Worm (Caenorhabditis elegans) whole organism, L1 larva: ENCODE data around the gene R05D8.9.
A peak's percentile ranks its signal among the peaks of the same experiment; 100 is the strongest.

Experiments
- C16A3.4 ChIP-seq: fragments of 150-350 bp; optimal IDR thresholded peaks from 2 replicates; lab custom pipeline; 2014; ENCODE audit warnings: missing biosample characterization, missing genetic modification characterization
- F16B12.6 ChIP-seq: fragments of 150-350 bp; optimal IDR thresholded peaks from 2 replicates; lab custom pipeline; 2014; ENCODE audit warnings: missing biosample characterization, missing genetic modification characterization
- Y116A8C.19 ChIP-seq: sonication (generic microtip); optimal IDR thresholded peaks from 2 replicates; lab custom pipeline; 2016; ENCODE audit warnings: missing compliant biosample characterization, missing genetic modification characterization, borderline replicate concordance
- aly-2 ChIP-seq: fragments of 150-350 bp; optimal IDR thresholded peaks from 2 replicates; lab custom pipeline; 2014; ENCODE audit warnings: missing biosample characterization, missing genetic modification characterization
- ceh-63 ChIP-seq: fragments of 200-800 bp; sonication (Bioruptor generic); optimal IDR thresholded peaks from 2 replicates; lab custom pipeline; 2018; ENCODE audit warnings: mild to moderate bottlenecking, missing genetic modification characterization, missing compliant biosample characterization
- ceh-8 ChIP-seq: fragments of 200-800 bp; sonication (Bioruptor generic); optimal IDR thresholded peaks from 2 replicates; lab custom pipeline; 2018; ENCODE audit warnings: mild to moderate bottlenecking, missing genetic modification characterization, moderate library complexity, missing compliant biosample characterization
- ceh-82 ChIP-seq, 3 experiments: fragments of 150-350 bp in 1 of 3; sonication (generic microtip) in 2 of 3; optimal IDR thresholded peaks; 2 replicates each; lab custom pipeline; 2014 to 2017; ENCODE audit warnings: missing biosample characterization in 3 of 3, missing genetic modification characterization in 3 of 3
- ces-1 ChIP-seq: fragments of 150-350 bp; optimal IDR thresholded peaks from 2 replicates; lab custom pipeline; 2014; ENCODE audit warnings: missing biosample characterization, missing genetic modification reagents, missing genetic modification characterization
- egl-13 ChIP-seq: sonication (generic microtip); optimal IDR thresholded peaks from 2 replicates; lab custom pipeline; 2016; ENCODE audit warnings: missing genotype, missing genetic modification reagents, missing genetic modification characterization, missing compliant biosample characterization
- egl-27 ChIP-seq, 2 experiments: fragments of 150-350 bp in 1 of 2; sonication (generic microtip); optimal IDR thresholded peaks; 3 replicates each; lab custom pipeline; 2017 to 2018; ENCODE audit warnings: missing biosample characterization in 2 of 2, missing genetic modification characterization in 2 of 2, missing genetic modification reagents in 2 of 2
- fkh-10 ChIP-seq: sonication (generic microtip); optimal IDR thresholded peaks from 2 replicates; lab custom pipeline; 2017; ENCODE audit warnings: missing biosample characterization, missing genetic modification reagents, missing genetic modification characterization
- fkh-8 ChIP-seq: sonication (generic microtip); optimal IDR thresholded peaks from 2 replicates; lab custom pipeline; 2016; ENCODE audit warnings: mild to moderate bottlenecking, missing genetic modification characterization, missing compliant biosample characterization
- grh-1 ChIP-seq: fragments of 200-800 bp; sonication (Bioruptor generic); IDR thresholded peaks from 2 replicates; pipeline ENCODE4 v1.3.6; 2022; ENCODE audit warnings: missing genetic modification reagents, missing genetic modification characterization, missing compliant biosample characterization
- hlh-17 ChIP-seq: fragments of 200-800 bp; sonication (Bioruptor generic); optimal IDR thresholded peaks from 2 replicates; lab custom pipeline; 2018; ENCODE audit warnings: missing genetic modification characterization, mild to moderate bottlenecking, missing compliant biosample characterization, moderate library complexity, borderline replicate concordance
- hpl-2 ChIP-seq: fragments of 150-350 bp; optimal IDR thresholded peaks from 2 replicates; lab custom pipeline; 2014; ENCODE audit warnings: missing biosample characterization, missing genetic modification reagents, missing genetic modification characterization
- jun-1 ChIP-seq: fragments of 150-350 bp; optimal IDR thresholded peaks from 2 replicates; lab custom pipeline; 2014; ENCODE audit warnings: missing biosample characterization, missing genetic modification reagents, missing genetic modification characterization
- lin-13 ChIP-seq: fragments of 150-350 bp; optimal IDR thresholded peaks from 2 replicates; lab custom pipeline; 2014; ENCODE audit warnings: missing biosample characterization, missing genetic modification reagents, missing genetic modification characterization
- lin-39 ChIP-seq: fragments of 150-350 bp; optimal IDR thresholded peaks from 2 replicates; lab custom pipeline; 2014; ENCODE audit warnings: missing biosample characterization, missing genetic modification reagents, missing genetic modification characterization
- mdl-1 ChIP-seq, 2 experiments: fragments of 150-350 bp; optimal IDR thresholded peaks; 2 replicates each; lab custom pipeline; 2014 to 2017; ENCODE audit warnings: missing biosample characterization in 2 of 2, missing genetic modification characterization in 2 of 2, inconsistent platforms in 1 of 2
- mef-2 ChIP-seq: fragments of 150-350 bp; optimal IDR thresholded peaks from 2 replicates; lab custom pipeline; 2014; ENCODE audit warnings: missing biosample characterization, missing genetic modification characterization
- mep-1 ChIP-seq: fragments of 150-350 bp; optimal IDR thresholded peaks from 2 replicates; lab custom pipeline; 2014; ENCODE audit warnings: missing biosample characterization, missing genetic modification characterization
- nhr-11 ChIP-seq: fragments of 150-350 bp; optimal IDR thresholded peaks from 2 replicates; lab custom pipeline; 2014; ENCODE audit warnings: missing biosample characterization, missing genetic modification characterization
- nhr-19 ChIP-seq: fragments of 200-800 bp; sonication (Bioruptor generic); conservative IDR thresholded peaks from 2 replicates; pipeline ENCODE4 v1.3.6; 2022; ENCODE audit warnings: missing genetic modification characterization, missing compliant biosample characterization
- nhr-237 ChIP-seq: fragments of 150-350 bp; optimal IDR thresholded peaks from 2 replicates; lab custom pipeline; 2014; ENCODE audit warnings: missing biosample characterization, missing genetic modification characterization
- nhr-47 ChIP-seq: sonication (generic microtip); optimal IDR thresholded peaks from 2 replicates; lab custom pipeline; 2016; ENCODE audit warnings: mild to moderate bottlenecking, missing genetic modification characterization, moderate library complexity, missing compliant biosample characterization
- nhr-76 ChIP-seq: sonication (generic microtip); optimal IDR thresholded peaks from 2 replicates; lab custom pipeline; 2017; ENCODE audit warnings: missing biosample characterization, missing genetic modification characterization
- nhr-77 ChIP-seq: fragments of 150-350 bp; optimal IDR thresholded peaks from 2 replicates; lab custom pipeline; 2014; ENCODE audit warnings: missing biosample characterization, missing genetic modification characterization
- nhr-84 ChIP-seq: sonication (generic microtip); optimal IDR thresholded peaks from 2 replicates; lab custom pipeline; 2017; ENCODE audit warnings: missing biosample characterization, missing genetic modification characterization
- nhr-85 ChIP-seq: sonication (generic microtip); peaks from one replicate; lab custom pipeline; 2016; ENCODE audit warnings: missing genetic modification characterization, inconsistent platforms, missing compliant biosample characterization
- nhr-90 ChIP-seq: sonication (generic microtip); optimal IDR thresholded peaks from 2 replicates; lab custom pipeline; 2016; ENCODE audit warnings: mild to moderate bottlenecking, missing genetic modification characterization, missing compliant biosample characterization; ENCODE audit not compliant: poor library complexity
- pax-3 ChIP-seq: fragments of 200-800 bp; sonication (Bioruptor generic); optimal IDR thresholded peaks from 2 replicates; lab custom pipeline; 2018; ENCODE audit warnings: mild to moderate bottlenecking, missing genetic modification characterization, moderate library complexity, missing compliant biosample characterization
- pqm-1 ChIP-seq: sonication (generic microtip); optimal IDR thresholded peaks from 3 replicates; lab custom pipeline; 2017; ENCODE audit warnings: missing biosample characterization, missing genetic modification characterization
- snpc-4 ChIP-seq: fragments of 150-350 bp; optimal IDR thresholded peaks from 2 replicates; lab custom pipeline; 2014; ENCODE audit warnings: missing biosample characterization, missing genetic modification characterization
- snu-23 ChIP-seq: sonication (generic microtip); optimal IDR thresholded peaks from 2 replicates; lab custom pipeline; 2016; ENCODE audit warnings: missing genetic modification characterization, missing compliant biosample characterization
- sptf-1 ChIP-seq: fragments of 150-350 bp; optimal IDR thresholded peaks from 2 replicates; lab custom pipeline; 2014; ENCODE audit warnings: missing biosample characterization, missing genetic modification characterization
- tbx-2 ChIP-seq: sonication (generic microtip); optimal IDR thresholded peaks from 2 replicates; lab custom pipeline; 2016; ENCODE audit warnings: missing genetic modification characterization, missing compliant biosample characterization
- unc-30 ChIP-seq: sonication (generic microtip); optimal IDR thresholded peaks from 2 replicates; lab custom pipeline; 2017; ENCODE audit warnings: missing biosample characterization, missing genetic modification characterization
- unc-62 ChIP-seq: fragments of 150-350 bp; optimal IDR thresholded peaks from 2 replicates; lab custom pipeline; 2014; ENCODE audit warnings: missing biosample characterization, missing genetic modification reagents, missing genetic modification characterization
- unc-98 ChIP-seq: fragments of 200-800 bp; sonication (Bioruptor generic); IDR thresholded peaks from 2 replicates; pipeline ENCODE4 v1.3.6; 2022; ENCODE audit warnings: missing genetic modification characterization, missing compliant biosample characterization
- xbp-1 ChIP-seq: sonication (generic microtip); optimal IDR thresholded peaks from 2 replicates; lab custom pipeline; 2016; ENCODE audit warnings: missing genetic modification characterization, missing compliant biosample characterization
- zip-4 ChIP-seq: fragments of 200-800 bp; sonication (Bioruptor generic); optimal IDR thresholded peaks from 2 replicates; lab custom pipeline; 2018; ENCODE audit warnings: mild to moderate bottlenecking, missing genetic modification characterization, moderate library complexity, missing compliant biosample characterization

The R05D8.9 gene

DNA sequence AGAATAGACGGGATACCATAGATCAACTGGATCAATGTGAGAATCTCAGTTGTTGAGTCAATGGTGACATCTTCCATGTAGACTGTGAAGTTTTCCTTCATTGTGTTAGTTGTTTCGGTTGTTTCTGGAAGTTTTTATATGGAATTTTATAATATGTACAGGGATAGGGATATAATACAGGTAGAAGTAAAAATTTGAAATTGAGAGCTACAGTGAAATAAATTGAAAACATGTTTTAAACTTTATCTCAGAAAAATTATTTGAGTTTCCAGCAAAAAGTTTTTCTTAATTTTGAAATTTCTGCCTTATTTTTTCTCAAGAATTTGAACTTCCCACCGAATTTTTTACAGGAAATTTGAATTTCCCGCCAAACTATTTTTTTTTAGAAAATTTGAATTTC lies 25.1 kb downstream of the R05D8.9 start, which contains the start of gene srg-62:
Gene srg-62, minus strand, starts transcription at position 101 of the 400 bp plus-strand sequence.
- no peak for TF ChIP-seq mef-2
- no peak for TF ChIP-seq nhr-11 (tag; lab: Kevin White, UChicago)
- TF ChIP-seq unc-30 (tag; lab: Kevin White, UChicago), result no peak
- TF ChIP-seq nhr-47, result no peak

DNA sequence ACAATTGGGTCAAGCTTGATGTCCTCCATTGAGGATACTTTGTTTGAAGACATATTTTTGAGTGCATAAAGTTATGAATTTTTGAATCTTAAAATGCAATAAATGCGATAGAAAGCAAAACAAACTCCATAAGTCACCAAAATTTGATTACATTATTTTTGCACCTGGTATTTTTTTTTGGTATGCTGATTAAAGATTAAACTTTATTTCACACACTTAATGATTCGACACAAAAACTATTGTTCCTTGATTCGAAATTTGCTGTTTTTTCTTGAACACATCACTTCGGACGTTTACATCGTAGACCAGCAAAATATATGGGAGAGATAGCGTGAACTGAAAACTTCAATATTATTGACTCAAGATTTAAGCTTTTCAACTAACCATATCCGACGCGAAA lies 27.1 kb downstream of the R05D8.9 start, which contains the start of gene srg-61:
Gene srg-61, minus strand, starts transcription at position 101 of the 400 bp plus-strand sequence.
- TF ChIP-seq nhr-19 (GFP tag; lab: Robert Waterston, UW) (no peak), hpl-2 (GFP tag; lab: Kevin White, UChicago) (no peak), fkh-8 (tag; lab: Kevin White, UChicago) (no peak), sptf-1 (tag; lab: Kevin White, UChicago) (no peak), mdl-1 (tag; optimal IDR thresholded peaks at IDR 0.05; lab: Kevin White, UChicago) (no peak), xbp-1 (no peak), aly-2 (tag; lab: Kevin White, UChicago) (no peak), jun-1 (tag; lab: Kevin White, UChicago) (no peak), nhr-77 (no peak), nhr-237 (tag; lab: Kevin White, UChicago) (no peak), nhr-11 (tag; lab: Kevin White, UChicago) (no peak), zip-4 (GFP tag; lab: Kevin White, UChicago) (no peak), ceh-82 (tag; optimal IDR thresholded peaks at IDR 0.05; lab: Kevin White, UChicago) (no peak), grh-1 (GFP tag; lab: Robert Waterston, UW) (no peak), lin-13 (no peak), ceh-8 (GFP tag; lab: Kevin White, UChicago) (no peak)

DNA sequence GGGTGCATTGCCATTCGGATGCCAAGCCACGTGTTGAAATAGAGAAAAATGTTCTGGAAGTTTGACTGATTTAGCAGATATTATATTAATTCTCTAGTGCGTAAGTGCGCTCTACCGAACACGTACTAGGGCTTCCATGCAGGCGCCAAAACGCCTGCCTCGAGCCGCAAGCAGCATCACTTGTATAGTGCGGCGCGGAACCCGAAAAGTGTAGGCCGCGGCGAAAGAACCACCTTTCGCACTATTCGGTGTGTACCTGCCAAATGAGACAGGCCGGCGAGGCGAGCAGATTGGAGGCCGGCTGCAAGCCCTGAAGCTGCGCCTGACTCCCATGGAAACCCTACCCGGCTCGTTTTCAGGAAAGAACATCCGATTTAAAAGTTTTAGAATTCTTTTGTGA lies 27.8 kb downstream of the R05D8.9 start:
- TF ChIP-seq snpc-4 (tag; lab: Kevin White, UChicago) (peak; percentile 63), hlh-17 (GFP tag; lab: Kevin White, UChicago) (no peak), unc-98 (no peak), snu-23 (GFP tag; lab: Kevin White, UChicago) (no peak), fkh-10 (no peak), nhr-84 (tag; lab: Kevin White, UChicago) (no peak), unc-62 (GFP tag; lab: Kevin White, UChicago) (no peak), ceh-63 (GFP tag; lab: Kevin White, UChicago) (no peak), C16A3.4 (no peak)

DNA sequence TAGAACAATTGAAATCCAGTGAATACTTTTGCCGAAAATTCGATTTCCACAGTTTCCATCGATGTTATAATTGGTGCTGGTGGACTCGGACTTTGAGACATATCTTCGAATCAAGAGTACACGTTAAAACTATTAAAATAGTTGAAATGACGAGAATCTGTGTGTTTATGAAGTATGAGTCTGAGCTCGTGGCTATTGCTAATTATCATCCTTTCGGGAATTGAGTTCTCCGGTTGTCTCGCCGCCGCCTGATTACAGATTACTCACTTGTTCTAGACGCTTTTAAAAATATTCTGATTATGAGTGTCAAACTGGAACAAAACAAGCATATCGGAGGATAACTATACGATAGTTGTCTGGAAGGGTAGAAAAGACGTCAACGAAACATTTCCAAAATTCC lies 29.2 kb downstream of the R05D8.9 start, which contains the start of gene srg-56:
Gene srg-56, minus strand, starts transcription at position 101 of the 400 bp plus-strand sequence.
- TF ChIP-seq nhr-85 (no peak), jun-1 (tag; lab: Kevin White, UChicago) (no peak), fkh-8 (tag; lab: Kevin White, UChicago) (peak; percentile 18)

DNA sequence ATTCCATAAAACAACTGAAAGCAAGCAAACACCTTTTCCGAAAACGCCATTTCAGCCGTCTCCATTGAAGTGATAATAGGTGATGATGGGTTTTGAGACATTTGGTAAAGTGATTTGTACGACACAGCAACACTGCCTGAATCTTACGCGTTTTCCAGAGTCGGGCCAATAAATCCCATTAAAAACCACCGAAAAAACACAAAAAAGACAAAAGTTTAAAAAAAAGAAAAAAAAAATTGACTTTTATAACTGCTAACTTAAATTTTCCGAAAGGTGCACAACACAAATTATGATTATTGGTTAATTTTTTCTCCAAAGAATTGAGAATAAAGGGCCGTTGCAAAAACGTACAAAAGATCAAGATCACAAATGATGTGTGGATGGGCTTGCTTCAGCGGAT lies 33.0 kb downstream of the R05D8.9 start, which contains the start of gene srg-57:
Gene srg-57, minus strand, starts transcription at position 101 of the 400 bp plus-strand sequence.
- no peak for TF ChIP-seq pax-3 (tag; lab: Kevin White, UChicago)
- TF ChIP-seq nhr-90 (tag; lab: Kevin White, UChicago), result no peak
- no peak for TF ChIP-seq tbx-2 (tag; lab: Kevin White, UChicago)
- no peak for TF ChIP-seq F16B12.6 (tag; lab: Kevin White, UChicago)
- TF ChIP-seq Y116A8C.19 (tag; lab: Kevin White, UChicago), result no peak
- no peak for TF ChIP-seq ces-1 (GFP tag; lab: Kevin White, UChicago)
- no peak for TF ChIP-seq ceh-63 (GFP tag; lab: Kevin White, UChicago)
- TF ChIP-seq nhr-47, result no peak
- no peak for TF ChIP-seq C16A3.4
- TF ChIP-seq egl-13, result no peak
- TF ChIP-seq nhr-84 (tag; lab: Kevin White, UChicago), result no peak
- TF ChIP-seq egl-27 (tag; optimal IDR thresholded peaks at IDR 0.05; lab: Kevin White, UChicago), result no peak
- TF ChIP-seq nhr-76, result no peak
- TF ChIP-seq mep-1, result no peak
- no peak for TF ChIP-seq lin-39 (tag; lab: Kevin White, UChicago)
- TF ChIP-seq pqm-1 (tag; lab: Kevin White, UChicago), result no peak
- no peak for TF ChIP-seq hlh-17 (GFP tag; lab: Kevin White, UChicago)
